Fruit fly (Drosophila melanogaster) whole organism, embryonic: ENCODE measurements around the gene Zn72D.

ENCODE experiments used
- CG15696 ChIP-seq: fragments of 200-800 bp; sonication (Bioruptor generic); optimal IDR thresholded peaks from 2 replicates; lab custom pipeline; 2019; ENCODE audit warnings: missing biosample characterization, mild to moderate bottlenecking, missing genetic modification characterization, moderate library complexity
- CG7745 ChIP-seq: fragments of 200-800 bp; sonication (Bioruptor generic); optimal IDR thresholded peaks from 2 replicates; lab custom pipeline; 2018; ENCODE audit warnings: missing biosample characterization, mild to moderate bottlenecking, missing genetic modification characterization, moderate library complexity
- CrebB ChIP-seq: fragments of 200-800 bp; sonication (Bioruptor generic); optimal IDR thresholded peaks from 3 replicates; lab custom pipeline; 2018; ENCODE audit warnings: missing biosample characterization, mild to moderate bottlenecking, missing genetic modification characterization
- Side ChIP-seq: fragments of 200-800 bp; sonication (Bioruptor generic); optimal IDR thresholded peaks from 2 replicates; lab custom pipeline; 2016; ENCODE audit warnings: missing biosample characterization, missing genetic modification characterization
- Sox102F ChIP-seq: fragments of 200-800 bp; sonication (Bioruptor generic); optimal IDR thresholded peaks from 2 replicates; lab custom pipeline; 2018; ENCODE audit warnings: missing biosample characterization, mild to moderate bottlenecking, missing genetic modification characterization, moderate library complexity
- Xrp1 ChIP-seq: fragments of 200-800 bp; sonication (Bioruptor generic); IDR thresholded peaks from 2 replicates; pipeline ENCODE4 v1.3.6; 2022; ENCODE audit warnings: missing biosample characterization, missing genetic modification characterization
- chn ChIP-seq: fragments of 200-800 bp; sonication (Bioruptor generic); optimal IDR thresholded peaks from 2 replicates; lab custom pipeline; 2016; ENCODE audit warnings: missing biosample characterization, missing genetic modification characterization
- rib ChIP-seq: fragments of 200-800 bp; sonication (Bioruptor generic); IDR thresholded peaks from 2 replicates; pipeline ENCODE4 v1.3.6; 2022; ENCODE audit warnings: missing biosample characterization, missing genetic modification characterization
- sob ChIP-seq: fragments of 200-800 bp; sonication (Bioruptor generic); IDR thresholded peaks from 2 replicates; pipeline ENCODE4 v1.3.6; 2022; ENCODE audit warnings: missing biosample characterization, missing genetic modification characterization
- zen ChIP-seq: fragments of 200-800 bp; sonication (Bioruptor generic); optimal IDR thresholded peaks from 3 replicates; lab custom pipeline; 2018; ENCODE audit warnings: missing biosample characterization, mild to moderate bottlenecking, missing genetic modification characterization, moderate library complexity

- no peak for TF ChIP-seq CrebB (tag; lab: Kevin White, UChicago)
- no peak for TF ChIP-seq Xrp1 (GFP tag; lab: Robert Waterston, UW)
- TF ChIP-seq chn (GFP tag; lab: Kevin White, UChicago), result no peak
- no peak for TF ChIP-seq sob (GFP tag; lab: Robert Waterston, UW)
- TF ChIP-seq rib (GFP tag; lab: Robert Waterston, UW), result no peak
- TF ChIP-seq Side (GFP tag; lab: Kevin White, UChicago), result no peak
- no peak for TF ChIP-seq Sox102F (GFP tag; lab: Kevin White, UChicago)
- TF ChIP-seq CG15696, result no peak
- TF ChIP-seq CG7745 (tag; lab: Kevin White, UChicago), result no peak
- TF ChIP-seq zen (tag; lab: Kevin White, UChicago), result no peak
Measured at dm6 chr3L:16150850-16151515, 38.6 kb upstream of the Zn72D start.
